Worm (Caenorhabditis elegans): ENCODE data around the gene Y49E10.18.

ce11 chrIII:12491984-12492383 is 46.1 kb upstream of the Y49E10.18 start, which contains the start of gene Y49E10.25:
- TF ChIP-seq unc-86 (tag; optimal IDR thresholded peaks at IDR 0.05) (no peak), hlh-15 (tag; optimal IDR thresholded peaks at IDR 0.05) (no peak), ahr-1 (tag; optimal IDR thresholded peaks at IDR 0.05) (no peak), pros-1 (tag; optimal IDR thresholded peaks at IDR 0.05) (no peak), ceh-18 (tag; optimal IDR thresholded peaks at IDR 0.05) (no peak), nfya-1 (tag; optimal IDR thresholded peaks at IDR 0.05) (no peak), ceh-31 (tag; optimal IDR thresholded peaks at IDR 0.05) (no peak), F13H6.1 (tag; optimal IDR thresholded peaks at IDR 0.05) (no peak), fkh-6 (tag; optimal IDR thresholded peaks at IDR 0.05) (no peak), ama-1 (optimal IDR thresholded peaks at IDR 0.05) (no peak), zip-5 (tag; optimal IDR thresholded peaks at IDR 0.05) (no peak), fkh-10 (GFP tag; optimal IDR thresholded peaks at IDR 0.05) (no peak), ets-4 (tag; optimal IDR thresholded peaks at IDR 0.05) (no peak)
